Fruit fly (Drosophila melanogaster): Measurements from ENCODE around the gene CG42716.

CG42716 gene

DNA sequence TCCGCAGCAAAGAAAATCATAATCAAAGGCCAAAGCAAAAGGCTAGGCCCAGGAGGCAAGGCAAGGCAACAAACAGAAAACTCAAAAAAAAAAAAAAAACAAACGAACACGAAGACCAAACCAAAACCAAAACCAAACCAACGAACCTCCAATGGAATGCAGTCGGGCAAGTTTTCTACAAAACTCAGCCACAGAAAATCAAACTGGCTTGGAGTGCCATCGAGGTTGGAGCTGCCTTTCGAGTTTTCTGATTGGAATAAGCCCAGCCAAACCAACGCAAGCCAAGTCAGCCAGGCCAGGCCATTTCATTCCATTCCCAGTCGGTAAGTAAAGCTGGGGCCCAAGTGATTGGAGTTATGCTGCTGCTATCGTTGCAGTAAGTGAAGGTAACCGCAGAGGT lies 9.1 kb downstream of the CG42716 start:
- TF ChIP-seq CG12768 (GFP tag; optimal IDR thresholded peaks at IDR 0.05) (no peak), CG33017 (tag; optimal IDR thresholded peaks at IDR 0.05) (no peak), pad (GFP tag; optimal IDR thresholded peaks at IDR 0.05) (no peak), CG11617 (GFP tag; optimal IDR thresholded peaks at IDR 0.05) (no peak), tj (GFP tag; optimal IDR thresholded peaks at IDR 0.05) (no peak), Mnt (GFP tag; optimal IDR thresholded peaks at IDR 0.05) (no peak), CG1620 (GFP tag; optimal IDR thresholded peaks at IDR 0.05) (no peak), Hr96 (GFP tag; optimal IDR thresholded peaks at IDR 0.05) (no peak), CG7101 (tag; optimal IDR thresholded peaks at IDR 0.05) (no peak), ovo (GFP tag; optimal IDR thresholded peaks at IDR 0.05) (no peak), Clk (GFP tag; optimal IDR thresholded peaks at IDR 0.05) (no peak), cnc (optimal IDR thresholded peaks at IDR 0.05) (no peak), toe (GFP tag; optimal IDR thresholded peaks at IDR 0.05) (no peak), CG7045 (GFP tag; optimal IDR thresholded peaks at IDR 0.05) (no peak), kay (GFP tag; ENCODE audit: borderline replicate concordance) (no peak), CG5204 (GFP tag; optimal IDR thresholded peaks at IDR 0.05) (no peak), CG14711 (tag; optimal IDR thresholded peaks at IDR 0.05) (no peak), bab1 (GFP tag; optimal IDR thresholded peaks at IDR 0.05) (no peak), cic (GFP tag; optimal IDR thresholded peaks at IDR 0.05) (no peak)

DNA sequence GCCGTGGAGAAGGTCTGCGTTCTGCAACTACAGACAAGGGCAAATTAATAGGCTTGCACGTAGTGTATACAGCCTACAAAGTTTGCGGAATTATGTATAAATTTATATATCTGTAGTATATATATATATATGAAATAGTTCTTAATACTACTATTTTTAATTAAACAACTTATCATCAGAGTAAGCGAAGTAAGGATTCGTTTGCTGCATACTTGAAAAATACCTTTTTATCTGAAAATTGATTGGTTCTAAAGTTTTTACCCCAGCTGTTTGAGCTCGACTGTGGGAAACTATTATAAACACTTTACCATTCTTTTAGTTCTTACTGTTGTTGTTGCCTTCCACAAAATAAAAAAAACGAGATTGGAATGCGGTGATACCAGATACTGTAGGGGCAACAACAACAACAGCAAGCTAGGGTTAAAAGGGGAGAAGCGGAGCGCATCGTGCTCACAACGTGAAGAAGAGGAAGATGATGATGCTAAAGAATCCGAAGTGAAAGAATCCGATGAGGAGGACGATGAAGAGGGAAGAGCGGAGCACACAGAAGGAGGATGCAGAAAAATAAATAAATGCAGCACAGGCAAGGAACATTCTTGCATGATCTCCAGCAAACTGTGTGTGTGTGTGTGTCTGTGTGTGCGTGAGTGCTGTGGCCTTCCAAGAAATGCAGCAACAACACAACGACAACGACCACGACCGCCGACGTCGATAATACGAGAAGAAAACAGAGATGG lies 9.6 kb downstream of the CG42716 start:
- peak; percentile 11 for TF ChIP-seq bab1 (GFP tag; optimal IDR thresholded peaks at IDR 0.05)
- peak; percentile 17 for TF ChIP-seq tj (GFP tag; optimal IDR thresholded peaks at IDR 0.05)
- TF ChIP-seq toe (GFP tag; optimal IDR thresholded peaks at IDR 0.05), result no peak
- peak; percentile 42 for TF ChIP-seq CG14711 (tag; optimal IDR thresholded peaks at IDR 0.05)
- TF ChIP-seq CG7101 (tag; optimal IDR thresholded peaks at IDR 0.05), result peak; percentile 16

DNA sequence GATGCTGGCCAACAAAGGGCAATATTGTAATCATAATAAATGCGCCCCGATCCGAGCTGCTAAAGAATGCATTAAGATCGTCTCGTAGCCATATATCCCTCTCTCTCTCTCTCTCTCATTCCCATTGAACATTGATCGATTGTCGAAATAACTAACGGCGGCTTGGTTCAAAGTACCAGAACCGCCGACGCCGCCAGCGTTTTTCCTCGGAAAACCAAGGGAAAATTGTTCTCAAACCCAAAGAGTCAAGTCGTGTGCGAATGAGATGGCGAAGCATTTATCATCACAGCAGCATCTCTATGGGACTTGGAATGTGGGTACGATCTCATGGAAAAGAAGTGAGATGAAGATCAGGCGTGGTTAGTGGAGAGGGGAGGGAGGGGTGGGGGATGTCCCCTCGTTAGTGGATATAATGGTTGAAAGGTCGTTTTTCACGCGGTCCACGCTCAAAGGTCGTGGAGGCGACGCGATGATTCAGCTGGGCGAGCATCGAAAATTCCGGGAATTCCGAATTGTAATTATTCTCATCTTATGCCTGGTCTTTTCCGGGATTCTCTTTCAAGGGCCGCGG lies 10.3 kb downstream of the CG42716 start:
- TF ChIP-seq Hr96 (GFP tag; optimal IDR thresholded peaks at IDR 0.05) (no peak), CG12768 (GFP tag; optimal IDR thresholded peaks at IDR 0.05) (no peak), tj (GFP tag; optimal IDR thresholded peaks at IDR 0.05) (no peak), CG14711 (tag; optimal IDR thresholded peaks at IDR 0.05) (no peak), toe (GFP tag; optimal IDR thresholded peaks at IDR 0.05) (no peak), CG11617 (GFP tag; optimal IDR thresholded peaks at IDR 0.05) (no peak), CG7101 (tag; optimal IDR thresholded peaks at IDR 0.05) (no peak), bab1 (GFP tag; optimal IDR thresholded peaks at IDR 0.05) (no peak), ovo (GFP tag; optimal IDR thresholded peaks at IDR 0.05) (no peak), kay (GFP tag; ENCODE audit: borderline replicate concordance) (no peak), Crg-1 (GFP tag; optimal IDR thresholded peaks at IDR 0.05) (no peak), Mnt (GFP tag; optimal IDR thresholded peaks at IDR 0.05) (no peak), cic (GFP tag; optimal IDR thresholded peaks at IDR 0.05) (no peak), Clk (GFP tag; optimal IDR thresholded peaks at IDR 0.05) (no peak), cnc (optimal IDR thresholded peaks at IDR 0.05) (no peak), CG5204 (GFP tag; optimal IDR thresholded peaks at IDR 0.05) (no peak), CG1620 (GFP tag; optimal IDR thresholded peaks at IDR 0.05) (no peak), CG33017 (tag; optimal IDR thresholded peaks at IDR 0.05) (no peak), pad (GFP tag; optimal IDR thresholded peaks at IDR 0.05) (no peak), CG7045 (GFP tag; optimal IDR thresholded peaks at IDR 0.05) (no peak)

DNA sequence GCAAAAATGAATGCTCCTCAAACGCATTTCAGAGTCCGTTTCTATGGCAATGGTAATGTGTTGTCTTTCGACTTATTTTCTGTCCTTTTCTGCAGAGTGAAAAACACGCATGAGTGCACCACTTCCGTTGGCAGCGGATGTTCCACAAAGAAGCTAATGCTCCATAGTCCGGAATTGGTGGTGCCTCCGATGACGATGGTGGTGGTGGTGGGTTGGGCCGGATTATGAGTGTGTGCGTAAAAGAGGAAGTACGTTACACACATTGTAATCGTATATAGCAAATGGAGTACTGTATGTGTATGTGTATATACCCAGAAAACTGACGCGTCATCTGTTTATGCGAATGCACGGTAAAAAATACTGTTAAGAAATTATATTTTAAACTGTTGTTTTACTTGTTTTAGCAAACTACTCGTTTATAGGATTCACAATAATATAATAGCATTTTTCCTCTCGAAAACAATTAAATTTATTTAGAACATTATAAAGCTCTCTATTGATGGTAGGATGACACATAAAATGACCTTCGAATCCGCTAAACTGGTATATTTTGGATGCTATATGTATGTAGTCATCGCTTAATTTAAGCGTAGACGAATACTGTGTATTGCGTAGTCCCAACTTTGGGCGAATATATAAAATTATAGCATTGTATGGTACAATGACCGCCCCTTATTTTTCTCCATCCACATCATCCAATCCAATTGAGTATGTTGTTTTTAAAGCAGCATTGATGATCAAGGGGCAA lies 11.7 kb downstream of the CG42716 start:
- TF ChIP-seq ovo (GFP tag; optimal IDR thresholded peaks at IDR 0.05) (no peak), tj (GFP tag; optimal IDR thresholded peaks at IDR 0.05) (peak; percentile 80), CG7101 (tag; optimal IDR thresholded peaks at IDR 0.05) (no peak), cnc (optimal IDR thresholded peaks at IDR 0.05) (peak in 1 of 2 experiments; percentile 15), pad (GFP tag; optimal IDR thresholded peaks at IDR 0.05) (no peak), kay (GFP tag; ENCODE audit: borderline replicate concordance) (peak; percentile 96), CG7045 (GFP tag; optimal IDR thresholded peaks at IDR 0.05) (no peak), Mnt (GFP tag; optimal IDR thresholded peaks at IDR 0.05) (no peak)

DNA sequence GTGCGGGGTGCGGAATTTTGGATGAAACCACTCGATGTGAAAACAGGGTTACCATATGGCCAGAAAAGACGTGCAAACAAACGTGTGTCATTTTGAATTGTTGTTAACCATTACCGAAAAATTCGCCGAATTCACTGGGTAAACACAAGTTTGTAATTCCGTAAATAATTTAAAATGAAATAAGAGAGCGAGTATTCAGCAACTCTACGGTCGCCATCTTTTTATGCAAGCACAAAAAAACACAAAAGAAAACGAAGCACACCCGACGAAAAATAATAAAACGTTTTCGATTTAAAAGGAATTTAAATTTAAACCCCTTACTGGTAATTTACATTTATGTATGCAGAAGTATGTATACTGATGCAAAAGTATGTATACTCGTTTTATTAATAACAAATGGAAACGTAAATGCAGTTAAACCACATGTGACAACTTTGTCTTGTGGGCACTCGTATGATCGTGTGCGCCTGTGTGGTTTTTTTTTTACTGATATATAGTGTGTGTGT lies 12.3 kb downstream of the CG42716 start:
- TF ChIP-seq CG7101 (tag; optimal IDR thresholded peaks at IDR 0.05) (peak; percentile 96), cnc (optimal IDR thresholded peaks at IDR 0.05) (no peak), CG1620 (GFP tag; optimal IDR thresholded peaks at IDR 0.05) (peak; percentile 67), CG5204 (GFP tag; optimal IDR thresholded peaks at IDR 0.05) (peak; percentile 88), Hr96 (GFP tag; optimal IDR thresholded peaks at IDR 0.05) (peak; percentile 66), CG7045 (GFP tag; optimal IDR thresholded peaks at IDR 0.05) (peak; percentile 89), pad (GFP tag; optimal IDR thresholded peaks at IDR 0.05) (peak; percentile 77), CG12768 (GFP tag; optimal IDR thresholded peaks at IDR 0.05) (peak; percentile 89), Crg-1 (GFP tag; optimal IDR thresholded peaks at IDR 0.05) (peak; percentile 30), CG33017 (tag; optimal IDR thresholded peaks at IDR 0.05) (peak; percentile 97), cic (GFP tag; optimal IDR thresholded peaks at IDR 0.05) (no peak), bab1 (GFP tag; optimal IDR thresholded peaks at IDR 0.05) (peak; percentile 98), ovo (GFP tag; optimal IDR thresholded peaks at IDR 0.05) (peak; percentile 54), kay (GFP tag; ENCODE audit: borderline replicate concordance) (peak; percentile 91), tj (GFP tag; optimal IDR thresholded peaks at IDR 0.05) (peak; percentile 58), CG11617 (GFP tag; optimal IDR thresholded peaks at IDR 0.05) (peak; percentile 89), Clk (GFP tag; optimal IDR thresholded peaks at IDR 0.05) (peak; percentile 81), Mnt (GFP tag; optimal IDR thresholded peaks at IDR 0.05) (peak; percentile 75), toe (GFP tag; optimal IDR thresholded peaks at IDR 0.05) (peak; percentile 42), CG14711 (tag; optimal IDR thresholded peaks at IDR 0.05) (peak; percentile 98)
